Fruit fly (Drosophila melanogaster) whole organism, embryonic: ENCODE measurements around the gene CG9839.
A peak's percentile ranks its signal among the peaks of the same experiment; 100 is the strongest.

ENCODE experiments used
- Aef1 ChIP-seq: fragments of 200-800 bp; sonication (Bioruptor generic); IDR thresholded peaks from 3 replicates; pipeline ENCODE4 v1.3.6; 2022; ENCODE audit warnings: missing biosample characterization, missing genetic modification characterization
- Atf6 ChIP-seq: fragments of 200-800 bp; sonication (Bioruptor generic); IDR thresholded peaks from 2 replicates; pipeline ENCODE4 v1.3.6; 2022; ENCODE audit warnings: missing biosample characterization, missing genetic modification characterization
- CG10462 ChIP-seq: fragments of 200-800 bp; sonication (Bioruptor generic); optimal IDR thresholded peaks from 2 replicates; lab custom pipeline; 2016; ENCODE audit warnings: missing biosample characterization, missing genetic modification characterization
- CG10959 ChIP-seq: fragments of 200-800 bp; sonication (Bioruptor generic); IDR thresholded peaks from 2 replicates; pipeline ENCODE4 v1.3.6; 2022; ENCODE audit warnings: missing biosample characterization, missing genetic modification characterization
- CG13123 ChIP-seq: fragments of 200-800 bp; sonication (Bioruptor generic); optimal IDR thresholded peaks from 2 replicates; lab custom pipeline; 2016; ENCODE audit warnings: missing biosample characterization, missing genetic modification characterization
- CG13296 ChIP-seq: fragments of 200-800 bp; sonication (Bioruptor generic); optimal IDR thresholded peaks from 3 replicates; lab custom pipeline; 2018; ENCODE audit warnings: missing biosample characterization, mild to moderate bottlenecking, missing genetic modification characterization
- CG15696 ChIP-seq: fragments of 200-800 bp; sonication (Bioruptor generic); optimal IDR thresholded peaks from 2 replicates; lab custom pipeline; 2019; ENCODE audit warnings: missing biosample characterization, mild to moderate bottlenecking, missing genetic modification characterization, moderate library complexity
- CG18476 ChIP-seq: fragments of 200-800 bp; sonication (Bioruptor generic); optimal IDR thresholded peaks from 2 replicates; lab custom pipeline; 2016; ENCODE audit warnings: missing biosample characterization, mild to moderate bottlenecking, missing genetic modification characterization
- CG18764 ChIP-seq: fragments of 200-800 bp; sonication (Bioruptor generic); optimal IDR thresholded peaks from 3 replicates; lab custom pipeline; 2016; ENCODE audit warnings: missing biosample characterization, missing genetic modification characterization
- CG2875 ChIP-seq: fragments of 200-800 bp; sonication (Bioruptor generic); optimal IDR thresholded peaks from 2 replicates; lab custom pipeline; 2017; ENCODE audit warnings: missing biosample characterization, mild to moderate bottlenecking, missing genetic modification characterization, missing genetic modification reagents
- CG2889 ChIP-seq: fragments of 200-800 bp; sonication (Bioruptor generic); IDR thresholded peaks from 3 replicates; pipeline ENCODE4 v1.3.6; 2022; ENCODE audit warnings: missing biosample characterization, missing genetic modification characterization
- CG3065 ChIP-seq: fragments of 200-800 bp; sonication (Bioruptor generic); optimal IDR thresholded peaks from 2 replicates; lab custom pipeline; 2016; ENCODE audit warnings: missing biosample characterization, missing genetic modification characterization
- CG3838 ChIP-seq: fragments of 200-800 bp; sonication (Bioruptor generic); optimal IDR thresholded peaks from 3 replicates; lab custom pipeline; 2016; ENCODE audit warnings: missing biosample characterization, missing genetic modification characterization
- CG4328 ChIP-seq: fragments of 200-800 bp; sonication (Bioruptor generic); optimal IDR thresholded peaks from 3 replicates; lab custom pipeline; 2017; ENCODE audit warnings: missing biosample characterization, missing genetic modification reagents, missing genetic modification characterization
- CG4854 ChIP-seq: fragments of 200-800 bp; sonication (Bioruptor generic); optimal IDR thresholded peaks from 2 replicates; lab custom pipeline; 2016; ENCODE audit warnings: missing biosample characterization, missing genetic modification characterization, inconsistent platforms
- CG6854 ChIP-seq: fragments of 200-800 bp; sonication (Bioruptor generic); optimal IDR thresholded peaks from 3 replicates; lab custom pipeline; 2017; ENCODE audit warnings: missing biosample characterization, mild to moderate bottlenecking, missing genetic modification characterization
- CG8089 ChIP-seq: fragments of 200-800 bp; sonication (Bioruptor generic); optimal IDR thresholded peaks from 3 replicates; lab custom pipeline; 2016; ENCODE audit warnings: missing biosample characterization, missing genetic modification characterization
- Doc3 ChIP-seq: fragments of 200-800 bp; sonication (Bioruptor generic); IDR thresholded peaks from 3 replicates; pipeline ENCODE4 v1.3.6; 2022; ENCODE audit warnings: missing biosample characterization, missing genetic modification characterization; ENCODE audit not compliant: partially characterized antibody
- ERR ChIP-seq: fragments of 200-800 bp; sonication (Bioruptor generic); optimal IDR thresholded peaks from 2 replicates; lab custom pipeline; 2016; ENCODE audit warnings: missing biosample characterization, missing genetic modification characterization
- Hand ChIP-seq: fragments of 200-800 bp; sonication (Bioruptor generic); optimal IDR thresholded peaks from 2 replicates; lab custom pipeline; 2017; ENCODE audit warnings: mild to moderate bottlenecking, missing biosample characterization, missing genetic modification reagents, missing genetic modification characterization
- Hsf ChIP-seq: fragments of 200-800 bp; sonication (Bioruptor generic); optimal IDR thresholded peaks from 3 replicates; lab custom pipeline; 2016; ENCODE audit warnings: missing biosample characterization, missing genetic modification characterization
- Jarid2 ChIP-seq: fragments of 200-800 bp; sonication (Bioruptor generic); optimal IDR thresholded peaks from 3 replicates; lab custom pipeline; 2017; ENCODE audit warnings: mild to moderate bottlenecking, missing biosample characterization, missing genetic modification reagents, missing genetic modification characterization
- Lim3 ChIP-seq: fragments of 200-800 bp; sonication (Bioruptor generic); IDR thresholded peaks from 2 replicates; pipeline ENCODE4 v1.3.6; 2022; ENCODE audit warnings: missing biosample characterization, missing genetic modification characterization
- Mes4 ChIP-seq: fragments of 200-800 bp; sonication (Bioruptor generic); optimal IDR thresholded peaks from 2 replicates; lab custom pipeline; 2016; ENCODE audit warnings: missing biosample characterization, missing genetic modification characterization
- Mrtf ChIP-seq: fragments of 200-800 bp; sonication (Bioruptor generic); IDR thresholded peaks from 3 replicates; pipeline ENCODE4 v1.3.6; 2022; ENCODE audit warnings: missing biosample characterization, missing genetic modification characterization
- Rfx ChIP-seq: fragments of 200-800 bp; sonication (Bioruptor generic); IDR thresholded peaks from 2 replicates; pipeline ENCODE4 v1.3.6; 2022; ENCODE audit warnings: missing biosample characterization, missing genetic modification characterization
- ase ChIP-seq: fragments of 200-800 bp; sonication (Bioruptor generic); IDR thresholded peaks from 3 replicates; pipeline ENCODE4 v1.3.6; 2022; ENCODE audit warnings: missing biosample characterization, missing genetic modification characterization
- ash1 ChIP-seq: fragments of 200-800 bp; sonication (Bioruptor generic); optimal IDR thresholded peaks from 2 replicates; lab custom pipeline; 2018; ENCODE audit warnings: missing biosample characterization, mild to moderate bottlenecking, missing genetic modification characterization
- bab2 ChIP-seq: fragments of 200-800 bp; sonication (Bioruptor generic); optimal IDR thresholded peaks from 2 replicates; lab custom pipeline; 2016; ENCODE audit warnings: missing biosample characterization, missing genetic modification characterization
- bsh ChIP-seq, 2 experiments: fragments of 200-800 bp; sonication (Bioruptor generic); optimal IDR thresholded peaks; 2 replicates each; lab custom pipeline; 2017 to 2018; ENCODE audit warnings: mild to moderate bottlenecking in 2 of 2, missing biosample characterization in 2 of 2, missing genetic modification characterization in 2 of 2, moderate library complexity in 1 of 2
- cas ChIP-seq: fragments of 200-800 bp; sonication (Bioruptor generic); IDR thresholded peaks from 2 replicates; pipeline ENCODE4 v1.3.6; 2022; ENCODE audit warnings: missing biosample characterization, missing genetic modification characterization
- chinmo ChIP-seq: fragments of 200-800 bp; sonication (Bioruptor generic); IDR thresholded peaks from 4 replicates; pipeline ENCODE4 v1.3.6; 2022; ENCODE audit warnings: missing biosample characterization, missing genetic modification characterization; ENCODE audit not compliant: partially characterized antibody
- dpn ChIP-seq, 2 experiments: fragments of 200-800 bp; sonication (Bioruptor generic); optimal IDR thresholded peaks; 3 replicates each; lab custom pipeline; 2016; ENCODE audit warnings: missing biosample characterization in 2 of 2, missing genetic modification characterization in 2 of 2
- emc ChIP-seq: fragments of 200-800 bp; sonication (Bioruptor generic); optimal IDR thresholded peaks from 2 replicates; lab custom pipeline; 2016; ENCODE audit warnings: missing biosample characterization, missing genetic modification characterization
- eve ChIP-seq, 2 experiments: fragments of >200 bp; optimal IDR thresholded peaks; 2 replicates each; lab custom pipeline; 2017; ENCODE audit warnings: missing biosample characterization in 2 of 2, missing genetic modification characterization in 2 of 2
- fd102C ChIP-seq: fragments of 200-800 bp; sonication (Bioruptor generic); optimal IDR thresholded peaks from 2 replicates; lab custom pipeline; 2018; ENCODE audit warnings: missing biosample characterization, mild to moderate bottlenecking, missing genetic modification characterization, moderate library complexity
- fu2 ChIP-seq: fragments of 200-800 bp; sonication (Bioruptor generic); optimal IDR thresholded peaks from 2 replicates; lab custom pipeline; 2016; ENCODE audit warnings: missing biosample characterization, missing genetic modification characterization
- grau ChIP-seq: fragments of 200-800 bp; optimal IDR thresholded peaks from 3 replicates; lab custom pipeline; 2019; ENCODE audit warnings: missing biosample characterization, mild to moderate bottlenecking, missing genetic modification characterization, moderate library complexity
- gt ChIP-seq: fragments of 200-800 bp; sonication (Bioruptor generic); IDR thresholded peaks from 2 replicates; pipeline ENCODE4 v1.3.6; 2022; ENCODE audit warnings: missing biosample characterization, missing genetic modification characterization
- ind ChIP-seq: fragments of 200-800 bp; sonication (Bioruptor generic); optimal IDR thresholded peaks from 3 replicates; lab custom pipeline; 2016; ENCODE audit warnings: missing biosample characterization, missing genetic modification characterization
- inv ChIP-seq: fragments of 200-800 bp; sonication (Bioruptor generic); IDR thresholded peaks from 2 replicates; pipeline ENCODE4 v1.3.6; 2022; ENCODE audit warnings: missing biosample characterization, missing genetic modification characterization; ENCODE audit not compliant: partially characterized antibody
- kni ChIP-seq: fragments of 200-800 bp; sonication (Bioruptor generic); optimal IDR thresholded peaks from 3 replicates; lab custom pipeline; 2017; ENCODE audit warnings: mild to moderate bottlenecking, missing biosample characterization, missing genetic modification reagents, missing genetic modification characterization
- mam ChIP-seq: fragments of 200-800 bp; sonication (Bioruptor generic); optimal IDR thresholded peaks from 3 replicates; lab custom pipeline; 2016; ENCODE audit warnings: missing biosample characterization, missing genetic modification characterization
- nerfin-2 ChIP-seq: fragments of 200-800 bp; sonication (Bioruptor generic); IDR thresholded peaks from 2 replicates; pipeline ENCODE4 v1.3.6; 2022; ENCODE audit warnings: missing biosample characterization, missing genetic modification characterization; ENCODE audit not compliant: partially characterized antibody
- pzg ChIP-seq: fragments of 200-800 bp; sonication (Bioruptor generic); optimal IDR thresholded peaks from 3 replicates; lab custom pipeline; 2018; ENCODE audit warnings: missing biosample characterization, mild to moderate bottlenecking, missing genetic modification characterization, moderate library complexity
- ranshi ChIP-seq: fragments of 200-800 bp; sonication (Bioruptor generic); IDR thresholded peaks from 2 replicates; pipeline ENCODE4 v1.3.6; 2022; ENCODE audit warnings: missing biosample characterization, missing genetic modification characterization
- ssp ChIP-seq: fragments of 200-800 bp; sonication (Bioruptor generic); IDR thresholded peaks from 2 replicates; pipeline ENCODE4 v1.3.6; 2022; ENCODE audit warnings: missing biosample characterization, missing genetic modification characterization
- sug ChIP-seq: fragments of 200-800 bp; optimal IDR thresholded peaks from 2 replicates; lab custom pipeline; 2019; ENCODE audit warnings: missing biosample characterization, mild to moderate bottlenecking, missing genetic modification characterization, moderate library complexity
- trh ChIP-seq: fragments of 200-800 bp; sonication (Bioruptor generic); optimal IDR thresholded peaks from 2 replicates; lab custom pipeline; 2016; ENCODE audit warnings: missing biosample characterization, missing genetic modification characterization
- zfh1 ChIP-seq: fragments of 200-800 bp; sonication (Bioruptor generic); IDR thresholded peaks from 3 replicates; pipeline ENCODE4 v1.3.6; 2022; ENCODE audit warnings: missing biosample characterization, missing genetic modification characterization

The CG9839 gene

DNA sequence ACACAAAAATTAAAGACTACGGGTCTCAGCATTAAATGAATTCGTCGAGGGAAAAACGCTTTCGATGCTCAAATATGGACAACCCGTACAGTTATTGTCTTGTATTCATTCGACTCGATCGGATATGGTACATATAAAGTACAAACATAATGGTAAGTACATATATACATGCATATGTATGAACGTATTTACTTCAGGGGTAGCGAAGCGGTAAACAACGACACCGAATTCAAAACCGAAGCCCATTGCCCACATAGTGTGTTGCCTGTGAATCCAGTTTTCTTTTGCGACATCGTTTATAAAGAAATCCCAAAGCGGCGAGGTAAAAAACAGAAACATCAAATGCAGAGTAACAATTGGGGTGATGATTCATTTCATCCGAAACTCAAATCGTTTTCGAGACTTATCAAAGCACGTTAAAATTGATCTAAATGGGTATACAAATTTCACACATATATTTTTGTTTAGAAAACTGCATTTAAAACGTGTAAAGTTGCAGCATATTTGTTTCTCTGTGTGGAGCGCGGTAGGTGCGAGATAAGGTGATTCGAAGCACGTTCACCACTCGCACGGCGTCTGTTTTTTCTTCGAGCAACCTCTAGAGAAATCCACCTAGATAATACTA is 6.9 kb upstream of the CG9839 start (continued):
- TF ChIP-seq zfh1 = peak; percentile 57; the same call in 2 of the 3 replicates
- peak; percentile 71; the same call in 1 of the 2 replicates for TF ChIP-seq Rfx
- peak; percentile 56; the same call in 1 of the 3 replicates for TF ChIP-seq ase
- TF ChIP-seq cas (GFP tag; lab: Robert Waterston, UW) = peak; percentile 14; the same call in 1 of the 2 replicates
- peak; percentile 29 for TF ChIP-seq Hand
- TF ChIP-seq CG18764 (GFP tag; lab: Kevin White, UChicago) = peak; percentile 10
- TF ChIP-seq CG3838 (GFP tag; lab: Kevin White, UChicago) = no peak
- TF ChIP-seq ERR (GFP tag; lab: Kevin White, UChicago) = no peak
- TF ChIP-seq pzg = no peak
- no peak for TF ChIP-seq CG3065 (GFP tag; lab: Kevin White, UChicago)
- TF ChIP-seq ssp (GFP tag; lab: Robert Waterston, UW) = no peak
- TF ChIP-seq Atf6 = no peak; the same call in 1 of the 2 replicates
- peak; percentile 47; the same call in 2 of the 3 replicates for TF ChIP-seq Aef1 (GFP tag; lab: Robert Waterston, UW)
- peak; percentile 52 for TF ChIP-seq kni (GFP tag; lab: Kevin White, UChicago)
- TF ChIP-seq Mrtf = peak; percentile 33; the same call in 1 of the 3 replicates
- TF ChIP-seq inv (GFP tag; lab: Robert Waterston, UW) = no peak
- peak; percentile 46 for TF ChIP-seq ind (GFP tag; lab: Kevin White, UChicago)
- TF ChIP-seq CG13296 = peak; percentile 40
- TF ChIP-seq eve (GFP tag; optimal IDR thresholded peaks at IDR 0.05; lab: Kevin White, UChicago) = peak in 1 of 2 experiments; percentile 83
- no peak for TF ChIP-seq CG10462 (GFP tag; lab: Kevin White, UChicago)
- TF ChIP-seq trh = peak; percentile 4
- 0 out of 4 replicates have a peak, but pooled peaks have one; percentile 13 for TF ChIP-seq chinmo
- TF ChIP-seq Hsf (GFP tag; lab: Kevin White, UChicago) = peak; percentile 54
- no peak for TF ChIP-seq Mes4
- TF ChIP-seq Doc3 (GFP tag; lab: Robert Waterston, UW) = no peak

DNA sequence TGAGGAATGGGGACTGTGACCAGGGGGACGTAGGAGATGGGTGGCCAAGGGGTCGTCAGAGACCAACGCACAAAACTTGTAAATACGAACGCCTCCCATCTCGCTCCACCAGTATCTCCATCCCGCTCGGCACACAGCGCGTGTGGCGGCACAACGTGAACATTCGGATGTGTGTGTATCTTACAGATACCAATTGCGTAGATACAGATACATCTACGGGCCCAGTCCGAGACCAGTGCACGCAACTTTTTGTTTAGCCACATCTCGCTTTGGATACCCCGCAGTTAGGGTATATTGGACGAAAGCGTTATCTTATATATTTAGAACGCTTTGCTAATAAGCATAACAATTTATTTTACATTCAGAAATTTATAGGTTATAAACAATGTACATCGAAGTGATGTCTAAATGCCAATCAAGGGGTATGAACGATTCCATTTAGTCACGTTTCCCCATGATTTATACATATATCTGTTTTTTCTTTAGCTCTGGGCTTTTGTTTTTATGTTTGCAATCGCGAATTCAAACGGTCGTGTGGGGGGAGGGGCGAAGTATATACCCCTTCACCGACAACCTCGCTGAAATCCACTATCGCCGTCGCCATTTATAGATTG is 5.8 kb upstream of the CG9839 start:
- TF ChIP-seq CG2875 (GFP tag; lab: Kevin White, UChicago) = peak; percentile 98
- peak; percentile 99 for TF ChIP-seq bab2 (GFP tag; lab: Kevin White, UChicago)
- TF ChIP-seq CG4854 = peak; percentile 98
- TF ChIP-seq Jarid2 = peak; percentile 92
- TF ChIP-seq bsh (GFP tag; optimal IDR thresholded peaks at IDR 0.05; lab: Kevin White, UChicago) = peak; percentile 96 to 99
- peak; percentile 98 for TF ChIP-seq grau (tag; lab: Kevin White, UChicago)
- peak; percentile 94 for TF ChIP-seq CG15696 (tag; lab: Kevin White, UChicago)
- TF ChIP-seq nerfin-2 (GFP tag; lab: Robert Waterston, UW) = no peak; the same call in 1 of the 2 replicates
- peak; percentile 98 for TF ChIP-seq CG8089 (GFP tag; lab: Kevin White, UChicago)
- peak; percentile 97 for TF ChIP-seq Lim3
- peak; percentile 97 for TF ChIP-seq CG18476
- TF ChIP-seq CG4328 (GFP tag; lab: Kevin White, UChicago) = peak; percentile 96
- peak; percentile 94 for TF ChIP-seq ash1 (GFP tag; lab: Kevin White, UChicago)
- peak; percentile 78 for TF ChIP-seq fd102C (GFP tag; lab: Kevin White, UChicago)
- TF ChIP-seq dpn (GFP tag; optimal IDR thresholded peaks at IDR 0.05; lab: Kevin White, UChicago) = peak; percentile 99
- peak; percentile 97 for TF ChIP-seq CG13123 (GFP tag; lab: Kevin White, UChicago)
- peak; percentile 98 for TF ChIP-seq fu2 (GFP tag; lab: Kevin White, UChicago)
- TF ChIP-seq sug = peak; percentile 98
- TF ChIP-seq CG6854 (GFP tag; lab: Kevin White, UChicago) = peak; percentile 99
- TF ChIP-seq emc (GFP tag; lab: Kevin White, UChicago) = peak; percentile 96
- TF ChIP-seq ranshi = peak; percentile 99
- peak; percentile 91 for TF ChIP-seq gt (GFP tag; lab: Robert Waterston, UW)
- TF ChIP-seq CG2889 (GFP tag; lab: Robert Waterston, UW) = peak; percentile 99
- TF ChIP-seq mam = peak; percentile 99
- TF ChIP-seq CG10959 (GFP tag; lab: Robert Waterston, UW) = peak; percentile 96
- peak; percentile 98 for TF ChIP-seq ERR (GFP tag; lab: Kevin White, UChicago)
